Worm (Caenorhabditis elegans) whole organism, late embryonic: ENCODE results near the gene fbxb-52.

Experiments used
- Y22D7AL.16 ChIP-seq: sonication (generic microtip); optimal IDR thresholded peaks from 2 replicates; lab custom pipeline; 2016; ENCODE audit warnings: missing genetic modification characterization, missing compliant biosample characterization
- ama-1 ChIP-seq: fragments of 150-350 bp; optimal IDR thresholded peaks from 2 replicates; lab custom pipeline; 2014
- fkh-6 ChIP-seq: sonication (generic microtip); optimal IDR thresholded peaks from 2 replicates; lab custom pipeline; 2016; ENCODE audit warnings: missing genetic modification characterization, missing compliant biosample characterization
- sox-4 ChIP-seq: sonication (generic microtip); optimal IDR thresholded peaks from 2 replicates; lab custom pipeline; 2017; ENCODE audit warnings: mild to moderate bottlenecking, missing genetic modification characterization, inconsistent platforms, missing compliant biosample characterization

- TF ChIP-seq Y22D7AL.16 (tag; lab: Kevin White, UChicago) (no peak), sox-4 (no peak), ama-1 (no peak), fkh-6 (no peak)
These were observed 13.1 kb downstream of the fbxb-52 start, which contains the start of gene fbxb-42 for ce11 chrII:1537321-1537720.
